Worm (Caenorhabditis elegans): Measurements from ENCODE around the gene gln-1.

DNA sequence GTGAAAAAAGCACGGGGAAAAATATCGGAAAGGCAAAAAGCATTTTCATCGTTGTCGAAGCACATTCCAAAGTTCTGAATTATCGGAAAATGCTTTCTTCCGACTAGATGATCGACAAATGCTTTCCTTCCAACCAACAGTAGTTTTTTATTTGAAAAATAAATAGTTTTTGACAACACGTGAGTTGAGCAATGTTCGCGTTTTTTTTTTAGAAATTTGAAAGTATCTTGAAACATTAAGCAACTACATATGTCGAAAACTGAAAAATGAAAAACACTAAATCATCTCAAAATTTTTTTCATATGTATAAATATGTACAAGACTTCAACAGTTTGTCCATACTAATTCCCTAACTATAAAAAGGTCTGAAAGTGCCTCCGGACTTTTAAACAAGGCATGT, 18.5 kb upstream of the gln-1 start, which contains the start of gene hsp-25:
- TF ChIP-seq skn-1 (tag; optimal IDR thresholded peaks at IDR 0.05) (no peak), lin-35 (GFP tag; optimal IDR thresholded peaks at IDR 0.05) (no peak), ztf-11 (tag; optimal IDR thresholded peaks at IDR 0.05) (no peak), elt-2 (tag; optimal IDR thresholded peaks at IDR 0.05) (no peak), sptf-1 (tag; optimal IDR thresholded peaks at IDR 0.05) (no peak), mab-9 (GFP tag; IDR thresholded peaks at IDR 0.05) (no peak), blmp-1 (tag; optimal IDR thresholded peaks at IDR 0.05) (no peak), lsy-2 (tag; optimal IDR thresholded peaks at IDR 0.05) (no peak), jun-1 (tag; optimal IDR thresholded peaks at IDR 0.05) (no peak), fos-1 (tag; optimal IDR thresholded peaks at IDR 0.05) (no peak), nhr-12 (tag; optimal IDR thresholded peaks at IDR 0.05) (no peak), xbp-1 (tag; optimal IDR thresholded peaks at IDR 0.05) (no peak), aly-2 (tag; optimal IDR thresholded peaks at IDR 0.05) (no peak)
